Worm (Caenorhabditis elegans) whole organism, midembryonic: ENCODE data around the gene frpr-15.

Experiments used
- T22C8.4 ChIP-seq: fragments of 200-800 bp; sonication (Bioruptor generic); IDR thresholded peaks from 2 replicates; pipeline ENCODE4 v1.3.6; 2022; ENCODE audit warnings: missing genetic modification characterization, missing compliant biosample characterization
- cog-1 ChIP-seq: sonication (generic microtip); optimal IDR thresholded peaks from 2 replicates; lab custom pipeline; 2016; ENCODE audit warnings: missing genetic modification characterization, missing compliant biosample characterization
- flt-1 ChIP-seq: fragments of 200-800 bp; sonication (Bioruptor generic); IDR thresholded peaks from 2 replicates; pipeline ENCODE4 v1.3.6; 2022; ENCODE audit warnings: missing genetic modification characterization, missing compliant biosample characterization
- klf-2 ChIP-seq: fragments of 200-800 bp; sonication (Bioruptor generic); conservative IDR thresholded peaks from 2 replicates; pipeline ENCODE4 v1.3.6; 2022; ENCODE audit warnings: missing genetic modification reagents, missing genetic modification characterization, missing compliant biosample characterization
- med-1 ChIP-seq: sonication (generic microtip); optimal IDR thresholded peaks from 2 replicates; lab custom pipeline; 2017; ENCODE audit warnings: missing genetic modification characterization, mild to moderate bottlenecking, missing compliant biosample characterization, antibody characterized with exemption, missing genetic modification reagents; ENCODE audit not compliant: insufficient read depth
- ref-1 ChIP-seq: fragments of 200-800 bp; sonication (Bioruptor generic); conservative IDR thresholded peaks from 2 replicates; pipeline ENCODE4 v1.3.6; 2022; ENCODE audit warnings: missing genetic modification reagents, missing genetic modification characterization, missing compliant biosample characterization
- tab-1 ChIP-seq: fragments of 200-800 bp; sonication (Bioruptor generic); IDR thresholded peaks from 2 replicates; pipeline ENCODE4 v1.3.6; 2022; ENCODE audit warnings: missing genetic modification characterization, missing compliant biosample characterization
- ztf-23 ChIP-seq: fragments of 200-800 bp; sonication (Bioruptor generic); IDR thresholded peaks from 2 replicates; pipeline ENCODE4 v1.3.6; 2022; ENCODE audit warnings: missing genetic modification reagents, missing genetic modification characterization, missing compliant biosample characterization
- ztf-29 ChIP-seq: fragments of 200-800 bp; sonication (Bioruptor generic); IDR thresholded peaks from 2 replicates; pipeline ENCODE4 v1.3.6; 2022; ENCODE audit warnings: missing genetic modification reagents, missing genetic modification characterization, missing compliant biosample characterization

Gene frpr-15

DNA sequence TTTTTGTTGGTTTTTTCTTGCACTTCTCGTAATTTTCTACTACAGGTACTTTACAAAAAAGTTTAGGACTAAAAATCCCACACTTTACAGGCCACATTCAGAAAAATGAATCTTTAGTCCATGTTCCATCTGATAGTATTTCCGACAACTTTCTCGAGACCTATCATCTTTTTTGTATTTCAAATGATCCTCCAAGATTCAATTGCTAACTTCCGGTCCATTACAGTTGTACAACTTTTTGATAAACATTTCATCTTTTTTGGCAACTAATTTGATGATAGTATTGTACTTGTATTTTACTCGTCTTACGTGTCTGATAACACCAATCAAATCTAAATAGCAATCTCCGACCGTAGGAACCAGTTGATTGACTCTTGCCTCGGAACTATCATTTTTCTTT lies 12.5 kb upstream of the frpr-15 start:
- TF ChIP-seq flt-1 (GFP tag; lab: Robert Waterston, UW), result no peak
- TF ChIP-seq ztf-23 (GFP tag; lab: Robert Waterston, UW), result no peak
- no peak for TF ChIP-seq T22C8.4
- TF ChIP-seq ztf-29 (GFP tag; lab: Robert Waterston, UW), result no peak
- TF ChIP-seq tab-1, result no peak
- no peak for TF ChIP-seq klf-2 (GFP tag; lab: Robert Waterston, UW)
- TF ChIP-seq med-1 (GFP tag; lab: Kevin White, UChicago), result no peak
- no peak for TF ChIP-seq cog-1 (tag; lab: Kevin White, UChicago)
- no peak for TF ChIP-seq ref-1 (GFP tag; lab: Robert Waterston, UW)

ce11 chrV:12667926-12668325 lies 12.0 kb upstream of the frpr-15 start, which contains the start of gene W05B10.4:
Gene W05B10.4, plus strand, starts transcription at chrV:12668226.
- TF ChIP-seq ztf-23 (GFP tag; lab: Robert Waterston, UW), result no peak

DNA sequence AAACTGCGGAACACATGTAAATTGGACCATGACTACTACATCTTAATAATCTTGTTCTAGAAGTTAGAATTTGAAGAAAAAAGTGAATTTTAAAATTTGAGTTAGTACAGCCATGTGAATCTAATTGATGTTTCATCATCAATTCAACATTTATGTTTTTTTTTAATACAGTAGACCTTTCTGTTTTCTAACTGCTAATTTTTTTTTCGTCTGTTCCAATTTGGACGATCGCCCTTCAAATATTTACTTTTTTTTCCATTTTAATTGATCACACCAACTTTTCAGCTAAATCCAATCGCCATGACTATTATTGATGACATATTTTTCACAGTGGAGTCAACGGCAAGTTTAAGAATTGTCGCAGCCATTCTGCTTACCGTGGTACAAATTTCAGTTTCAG lies 9.3 kb upstream of the frpr-15 start, which contains the start of gene srx-116:
Gene srx-116 (plus strand): TSS at position 301 of the 400 bp plus-strand sequence.
- TF ChIP-seq klf-2 (GFP tag; lab: Robert Waterston, UW) (no peak), flt-1 (GFP tag; lab: Robert Waterston, UW) (no peak), cog-1 (tag; lab: Kevin White, UChicago) (no peak), T22C8.4 (no peak), tab-1 (no peak), ref-1 (GFP tag; lab: Robert Waterston, UW) (no peak), ztf-23 (GFP tag; lab: Robert Waterston, UW) (no peak), med-1 (GFP tag; lab: Kevin White, UChicago) (no peak), ztf-29 (GFP tag; lab: Robert Waterston, UW) (no peak)

ce11 chrV:12673745-12674144 lies 6.2 kb upstream of the frpr-15 start:
- TF ChIP-seq T22C8.4 (no peak), klf-2 (GFP tag; lab: Robert Waterston, UW) (no peak), flt-1 (GFP tag; lab: Robert Waterston, UW) (no peak), ztf-23 (GFP tag; lab: Robert Waterston, UW) (no peak), med-1 (GFP tag; lab: Kevin White, UChicago) (no peak), cog-1 (tag; lab: Kevin White, UChicago) (no peak), tab-1 (no peak), ztf-29 (GFP tag; lab: Robert Waterston, UW) (no peak), ref-1 (GFP tag; lab: Robert Waterston, UW) (no peak)

DNA sequence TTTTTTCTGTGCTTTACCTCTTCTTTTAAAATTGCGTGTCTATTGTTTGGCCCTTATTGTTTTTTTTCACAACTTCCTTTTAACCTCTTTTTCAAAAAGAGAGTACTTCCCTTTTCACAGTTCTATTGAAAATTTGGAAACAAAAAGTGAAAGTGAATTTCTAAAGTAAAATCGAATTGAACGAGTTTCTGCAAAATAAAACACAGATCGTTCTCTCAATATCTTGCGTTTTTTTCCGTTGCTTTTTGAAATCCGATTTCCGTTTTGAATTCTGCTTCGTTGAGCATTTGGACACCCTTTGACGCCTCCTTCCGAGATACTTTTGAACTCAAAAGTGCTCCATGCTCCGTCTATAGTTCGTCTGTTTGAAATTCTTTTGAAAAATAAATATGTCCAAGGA lies 3.6 kb upstream of the frpr-15 start:
- TF ChIP-seq T22C8.4, result no peak

- TF ChIP-seq med-1 (GFP tag; lab: Kevin White, UChicago) (no peak), ztf-29 (GFP tag; lab: Robert Waterston, UW) (no peak), klf-2 (GFP tag; lab: Robert Waterston, UW) (no peak), ref-1 (GFP tag; lab: Robert Waterston, UW) (no peak), ztf-23 (GFP tag; lab: Robert Waterston, UW) (no peak), tab-1 (no peak), flt-1 (GFP tag; lab: Robert Waterston, UW) (no peak), cog-1 (tag; lab: Kevin White, UChicago) (no peak), T22C8.4 (no peak)
Observed at ce11 chrV:12679292-12679691, 615 bp upstream of the frpr-15 start.

ce11 chrV:12683205-12683604 lies 3.3 kb downstream of the frpr-15 start:
- TF ChIP-seq ztf-29 (GFP tag; lab: Robert Waterston, UW) (no peak), ref-1 (GFP tag; lab: Robert Waterston, UW) (no peak), tab-1 (no peak)

DNA sequence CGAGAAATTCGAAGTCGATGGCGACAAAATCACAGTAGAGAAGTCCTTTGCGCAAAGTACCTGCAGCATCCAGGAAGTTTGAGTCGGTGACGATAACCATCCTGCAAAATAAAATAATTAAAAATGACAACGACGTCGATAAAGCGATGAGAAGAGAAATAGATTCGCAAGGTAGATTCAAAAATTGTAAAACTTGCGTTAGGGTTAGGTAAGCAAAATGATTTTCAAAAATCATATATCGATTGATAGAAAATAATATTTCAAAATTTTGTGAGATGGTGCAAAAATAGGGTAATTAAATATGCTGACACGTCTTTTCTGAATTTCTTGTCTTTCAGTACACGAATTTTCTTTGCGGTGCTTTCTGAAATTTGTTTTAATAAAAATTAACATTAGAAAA lies 15.2 kb downstream of the frpr-15 start, which contains the start of gene parn-1:
Gene parn-1 (minus strand): TSS at position 101 of the 400 bp plus-strand sequence.
- TF ChIP-seq ztf-23 (GFP tag; lab: Robert Waterston, UW), result no peak
- TF ChIP-seq T22C8.4, result no peak
- no peak for TF ChIP-seq cog-1 (tag; lab: Kevin White, UChicago)
- no peak for TF ChIP-seq flt-1 (GFP tag; lab: Robert Waterston, UW)

DNA sequence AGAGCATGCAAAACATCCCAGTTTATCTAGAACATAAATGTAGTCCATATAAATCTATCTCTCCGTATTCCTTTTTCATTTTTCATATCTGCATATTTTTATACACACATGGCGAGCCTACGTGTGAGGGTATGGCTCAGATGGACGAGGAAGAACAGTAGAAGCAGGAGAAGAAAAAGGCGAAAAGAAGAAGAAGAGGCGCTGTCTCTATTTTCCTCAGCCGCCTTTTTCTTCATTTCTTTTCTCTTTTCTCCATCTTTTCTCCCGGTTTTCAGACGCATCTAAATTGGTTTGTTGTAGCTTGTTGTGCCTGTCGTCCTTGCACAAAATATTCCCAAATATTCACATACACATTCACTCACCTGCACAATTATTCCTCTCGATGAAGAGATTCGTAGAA lies 16.1 kb downstream of the frpr-15 start, which contains the start of gene K10C8.4:
Gene K10C8.4 (plus strand): TSS at position 301 of the 400 bp plus-strand sequence.
- no peak for TF ChIP-seq cog-1 (tag; lab: Kevin White, UChicago)
- TF ChIP-seq ztf-29 (GFP tag; lab: Robert Waterston, UW), result no peak
- TF ChIP-seq flt-1 (GFP tag; lab: Robert Waterston, UW), result no peak
- TF ChIP-seq tab-1, result no peak
- no peak for TF ChIP-seq ref-1 (GFP tag; lab: Robert Waterston, UW)
- TF ChIP-seq T22C8.4, result no peak
- no peak for TF ChIP-seq klf-2 (GFP tag; lab: Robert Waterston, UW)
- no peak for TF ChIP-seq med-1 (GFP tag; lab: Kevin White, UChicago)
- TF ChIP-seq ztf-23 (GFP tag; lab: Robert Waterston, UW), result no peak

ce11 chrV:12696790-12697189 lies 16.9 kb downstream of the frpr-15 start:
- no peak for TF ChIP-seq ztf-23 (GFP tag; lab: Robert Waterston, UW)
- TF ChIP-seq ztf-29 (GFP tag; lab: Robert Waterston, UW), result no peak
- no peak for TF ChIP-seq klf-2 (GFP tag; lab: Robert Waterston, UW)
- no peak for TF ChIP-seq flt-1 (GFP tag; lab: Robert Waterston, UW)
- no peak for TF ChIP-seq tab-1
- TF ChIP-seq T22C8.4, result no peak
- no peak for TF ChIP-seq ref-1 (GFP tag; lab: Robert Waterston, UW)
- no peak for TF ChIP-seq cog-1 (tag; lab: Kevin White, UChicago)
- no peak for TF ChIP-seq med-1 (GFP tag; lab: Kevin White, UChicago)
